Fruit fly (Drosophila melanogaster): ENCODE data around the gene Cad74A.

The Cad74A gene

DNA sequence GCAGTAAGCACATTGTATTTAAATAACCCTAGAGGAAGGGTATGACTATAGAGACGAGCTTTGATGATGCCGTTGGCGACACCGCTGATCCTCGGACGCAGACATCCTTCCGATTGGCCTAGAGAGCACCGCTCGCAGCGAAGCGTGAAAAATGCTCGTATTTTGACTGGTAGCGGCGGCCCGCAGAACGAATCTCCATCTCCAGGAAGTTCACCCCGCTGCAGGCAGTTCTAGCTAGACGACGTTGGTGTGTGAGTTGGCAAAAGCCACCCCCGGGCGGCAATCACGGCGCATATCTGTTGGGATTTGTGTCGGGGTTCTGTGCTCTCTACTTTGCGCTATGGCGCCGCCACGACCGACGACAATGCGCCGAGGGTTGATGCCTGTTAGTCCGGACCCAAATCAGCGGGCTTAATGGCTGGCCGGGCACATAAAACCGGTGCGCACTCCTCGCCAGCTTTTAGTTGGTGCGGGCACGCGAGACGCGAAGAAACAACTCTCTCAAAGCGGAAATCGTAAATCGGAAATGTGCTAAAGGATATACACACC lies 20.0 kb downstream of the Cad74A start, which contains the start of gene tap:
TSS of gene tap (plus strand) at position 458 of the 549 bp plus-strand sequence.
- TF ChIP-seq CG7045 (GFP tag; optimal IDR thresholded peaks at IDR 0.05) (no peak), Clk (GFP tag; optimal IDR thresholded peaks at IDR 0.05) (no peak), cnc (optimal IDR thresholded peaks at IDR 0.05) (no peak), bab1 (GFP tag; optimal IDR thresholded peaks at IDR 0.05) (no peak), Crg-1 (GFP tag; optimal IDR thresholded peaks at IDR 0.05) (no peak), CG14711 (tag; optimal IDR thresholded peaks at IDR 0.05) (no peak), CG33017 (tag; optimal IDR thresholded peaks at IDR 0.05) (no peak), Hr96 (GFP tag; optimal IDR thresholded peaks at IDR 0.05) (no peak), tj (GFP tag; optimal IDR thresholded peaks at IDR 0.05) (no peak), CG5204 (GFP tag; optimal IDR thresholded peaks at IDR 0.05) (no peak), kay (GFP tag; ENCODE audit: borderline replicate concordance) (no peak), CG12768 (GFP tag; optimal IDR thresholded peaks at IDR 0.05) (no peak), pad (GFP tag; optimal IDR thresholded peaks at IDR 0.05) (no peak)

DNA sequence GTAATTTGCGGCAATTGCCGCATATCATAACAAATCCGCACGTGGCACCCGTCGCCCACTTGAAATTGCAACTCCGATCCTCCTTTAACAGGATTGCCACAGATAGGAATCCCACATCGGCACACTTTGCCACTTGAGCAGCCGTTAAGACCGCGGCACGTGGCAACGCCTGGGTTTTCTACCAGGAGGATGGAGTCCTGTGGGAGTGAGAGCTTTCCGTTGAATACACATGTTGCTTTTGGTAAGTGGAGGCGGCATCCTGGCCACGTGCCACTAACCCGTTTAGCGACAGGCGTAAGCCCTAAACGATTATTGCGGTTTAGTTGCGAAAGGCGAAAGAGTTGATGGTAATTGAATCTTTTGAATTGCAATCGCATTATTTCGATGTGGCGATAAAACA lies 20.8 kb downstream of the Cad74A start:
- no peak for TF ChIP-seq Mnt (GFP tag; optimal IDR thresholded peaks at IDR 0.05)
- no peak for TF ChIP-seq pad (GFP tag; optimal IDR thresholded peaks at IDR 0.05)
- no peak for TF ChIP-seq CG1620 (GFP tag; optimal IDR thresholded peaks at IDR 0.05)
- TF ChIP-seq toe (GFP tag; optimal IDR thresholded peaks at IDR 0.05): no peak
- TF ChIP-seq CG7045 (GFP tag; optimal IDR thresholded peaks at IDR 0.05): no peak
- TF ChIP-seq cnc (optimal IDR thresholded peaks at IDR 0.05): no peak

DNA sequence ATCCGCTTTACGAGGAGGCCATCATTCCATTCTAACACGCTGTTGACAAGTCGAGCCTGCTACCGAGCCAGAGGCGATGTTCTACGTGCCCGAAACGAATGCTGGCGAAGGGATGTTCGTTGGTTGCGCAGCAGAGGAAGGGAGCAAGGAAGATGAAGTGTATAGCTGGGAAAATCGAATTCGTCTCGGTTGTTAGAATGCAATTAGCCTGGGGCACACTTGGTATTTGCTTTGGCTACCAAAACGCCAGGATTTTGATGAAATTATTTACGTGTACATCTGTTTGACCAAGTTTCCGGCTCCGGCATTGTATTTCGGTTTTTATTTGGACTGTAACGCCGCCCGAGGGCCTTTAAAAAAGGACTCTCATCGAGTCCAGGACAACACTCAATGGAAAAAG lies 21.9 kb downstream of the Cad74A start:
- TF ChIP-seq cic (GFP tag; optimal IDR thresholded peaks at IDR 0.05): no peak
- no peak for TF ChIP-seq CG33017 (tag; optimal IDR thresholded peaks at IDR 0.05)
- no peak for TF ChIP-seq ovo (GFP tag; optimal IDR thresholded peaks at IDR 0.05)
- TF ChIP-seq CG14711 (tag; optimal IDR thresholded peaks at IDR 0.05): no peak
- TF ChIP-seq toe (GFP tag; optimal IDR thresholded peaks at IDR 0.05): no peak
- no peak for TF ChIP-seq Clk (GFP tag; optimal IDR thresholded peaks at IDR 0.05)
- TF ChIP-seq CG7101 (tag; optimal IDR thresholded peaks at IDR 0.05): no peak
- no peak for TF ChIP-seq Crg-1 (GFP tag; optimal IDR thresholded peaks at IDR 0.05)
- no peak for TF ChIP-seq CG5204 (GFP tag; optimal IDR thresholded peaks at IDR 0.05)
- TF ChIP-seq cnc (optimal IDR thresholded peaks at IDR 0.05): no peak
- no peak for TF ChIP-seq kay (GFP tag; ENCODE audit: borderline replicate concordance)

DNA sequence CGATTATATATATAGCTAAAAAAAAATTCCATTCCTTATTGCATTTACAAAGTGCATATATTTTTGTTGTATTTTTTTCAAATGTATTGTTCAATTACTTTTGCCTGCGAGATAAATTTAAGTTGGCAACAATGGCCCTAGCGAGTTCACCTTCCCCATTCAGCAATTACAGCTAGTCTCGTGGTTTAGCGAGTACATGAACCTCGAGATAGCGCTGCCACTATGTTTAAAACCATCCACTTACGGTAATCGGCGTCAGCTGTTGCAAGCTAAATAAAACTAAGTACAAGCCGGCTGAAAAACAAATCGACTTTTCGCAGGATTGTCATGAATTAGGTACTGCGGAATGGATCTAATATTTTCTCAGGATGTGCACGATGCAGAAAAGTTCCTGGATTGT lies 26.5 kb downstream of the Cad74A start:
- no peak for TF ChIP-seq CG12768 (GFP tag; optimal IDR thresholded peaks at IDR 0.05)
- peak; percentile 90 for TF ChIP-seq pad (GFP tag; optimal IDR thresholded peaks at IDR 0.05)
- TF ChIP-seq ovo (GFP tag; optimal IDR thresholded peaks at IDR 0.05): peak; percentile 70
- TF ChIP-seq bab1 (GFP tag; optimal IDR thresholded peaks at IDR 0.05): peak; percentile 34
- TF ChIP-seq CG1620 (GFP tag; optimal IDR thresholded peaks at IDR 0.05): no peak
- peak; percentile 46 for TF ChIP-seq Mnt (GFP tag; optimal IDR thresholded peaks at IDR 0.05)
- peak; percentile 69 for TF ChIP-seq toe (GFP tag; optimal IDR thresholded peaks at IDR 0.05)

DNA sequence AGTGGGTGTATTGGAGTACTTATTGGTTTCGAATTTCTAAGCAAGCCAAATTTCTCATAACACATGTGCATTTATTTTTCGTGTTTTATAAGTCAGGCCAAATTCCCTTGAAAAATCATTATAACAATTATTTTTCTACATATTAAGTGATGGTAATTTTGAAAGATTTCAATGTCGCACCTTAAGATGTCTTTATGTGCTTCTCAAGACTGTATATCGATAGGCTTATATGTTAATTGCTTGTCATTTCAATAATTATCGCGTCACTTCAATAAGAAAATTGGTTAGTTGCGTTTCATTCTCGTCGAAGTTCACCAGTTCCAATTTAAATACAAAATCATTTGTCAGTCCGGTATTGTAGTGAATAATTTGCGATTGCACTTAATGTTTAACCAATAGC lies 27.8 kb downstream of the Cad74A start, which contains the start of gene CG7692:
TSS of gene CG7692 (plus strand) at position 301 of the 400 bp plus-strand sequence.
- TF ChIP-seq CG7101 (tag; optimal IDR thresholded peaks at IDR 0.05) (no peak), CG11617 (GFP tag; optimal IDR thresholded peaks at IDR 0.05) (no peak), cic (GFP tag; optimal IDR thresholded peaks at IDR 0.05) (no peak), Crg-1 (GFP tag; optimal IDR thresholded peaks at IDR 0.05) (no peak), Hr96 (GFP tag; optimal IDR thresholded peaks at IDR 0.05) (no peak), cnc (optimal IDR thresholded peaks at IDR 0.05) (no peak), CG14711 (tag; optimal IDR thresholded peaks at IDR 0.05) (no peak), CG7045 (GFP tag; optimal IDR thresholded peaks at IDR 0.05) (no peak), pad (GFP tag; optimal IDR thresholded peaks at IDR 0.05) (no peak), Clk (GFP tag; optimal IDR thresholded peaks at IDR 0.05) (no peak), CG5204 (GFP tag; optimal IDR thresholded peaks at IDR 0.05) (no peak), bab1 (GFP tag; optimal IDR thresholded peaks at IDR 0.05) (no peak), CG12768 (GFP tag; optimal IDR thresholded peaks at IDR 0.05) (no peak), kay (GFP tag; ENCODE audit: borderline replicate concordance) (no peak), Mnt (GFP tag; optimal IDR thresholded peaks at IDR 0.05) (no peak), CG33017 (tag; optimal IDR thresholded peaks at IDR 0.05) (no peak), ovo (GFP tag; optimal IDR thresholded peaks at IDR 0.05) (no peak), toe (GFP tag; optimal IDR thresholded peaks at IDR 0.05) (no peak), tj (GFP tag; optimal IDR thresholded peaks at IDR 0.05) (no peak), CG1620 (GFP tag; optimal IDR thresholded peaks at IDR 0.05) (no peak)

DNA sequence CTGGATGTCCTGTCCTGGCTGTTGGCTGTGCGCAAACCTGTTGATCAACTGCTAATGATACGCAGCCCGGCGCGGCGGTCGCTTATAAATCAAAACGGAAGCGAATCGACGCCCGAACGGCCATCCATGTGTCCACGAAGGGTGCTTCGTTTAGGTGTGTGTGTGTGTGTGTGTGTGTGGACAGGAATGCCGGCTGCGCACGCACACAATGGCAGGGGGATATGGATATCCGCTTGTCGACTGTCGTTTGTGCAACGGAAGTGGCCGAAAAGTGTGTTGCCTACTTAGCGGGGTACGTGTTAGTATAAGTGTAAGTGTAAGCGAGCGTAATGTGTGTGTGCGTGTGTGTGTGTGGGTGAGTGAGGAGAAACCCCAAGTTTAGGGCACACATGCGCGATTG lies 29.7 kb downstream of the Cad74A start, which contains the start of gene Mip:
TSS of gene Mip (minus strand) at position 63 of the 400 bp plus-strand sequence.
- TF ChIP-seq cic (GFP tag; optimal IDR thresholded peaks at IDR 0.05) (no peak), Mnt (GFP tag; optimal IDR thresholded peaks at IDR 0.05) (no peak), CG11617 (GFP tag; optimal IDR thresholded peaks at IDR 0.05) (no peak)

DNA sequence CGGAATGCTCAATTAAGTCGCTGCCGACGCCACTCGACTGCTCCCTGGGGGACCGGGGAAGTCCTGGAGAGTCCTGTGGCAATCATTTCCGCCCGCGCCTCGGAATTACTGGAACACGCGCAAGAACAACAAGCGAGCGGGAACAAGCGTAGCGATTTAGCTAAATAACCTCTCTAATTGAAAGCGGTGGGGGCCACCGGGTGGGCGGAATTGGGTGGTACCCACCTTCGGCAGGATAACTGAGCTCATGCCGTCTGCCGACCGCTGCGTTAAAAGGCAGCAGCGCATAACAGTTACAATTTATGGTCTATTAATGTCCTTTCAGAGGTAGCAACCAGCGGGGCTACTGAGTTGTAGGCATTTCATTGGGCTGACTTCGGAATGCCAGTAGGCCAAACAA lies 32.9 kb downstream of the Cad74A start:
- TF ChIP-seq CG7101 (tag; optimal IDR thresholded peaks at IDR 0.05): no peak
- no peak for TF ChIP-seq CG11617 (GFP tag; optimal IDR thresholded peaks at IDR 0.05)
- no peak for TF ChIP-seq CG12768 (GFP tag; optimal IDR thresholded peaks at IDR 0.05)
- TF ChIP-seq tj (GFP tag; optimal IDR thresholded peaks at IDR 0.05): no peak
- TF ChIP-seq CG14711 (tag; optimal IDR thresholded peaks at IDR 0.05): no peak
- no peak for TF ChIP-seq CG7045 (GFP tag; optimal IDR thresholded peaks at IDR 0.05)
- TF ChIP-seq Mnt (GFP tag; optimal IDR thresholded peaks at IDR 0.05): no peak
- TF ChIP-seq Hr96 (GFP tag; optimal IDR thresholded peaks at IDR 0.05): no peak
- TF ChIP-seq Clk (GFP tag; optimal IDR thresholded peaks at IDR 0.05): no peak
- TF ChIP-seq CG33017 (tag; optimal IDR thresholded peaks at IDR 0.05): no peak
- TF ChIP-seq cic (GFP tag; optimal IDR thresholded peaks at IDR 0.05): no peak
- no peak for TF ChIP-seq CG1620 (GFP tag; optimal IDR thresholded peaks at IDR 0.05)
- TF ChIP-seq cnc (optimal IDR thresholded peaks at IDR 0.05): no peak
- no peak for TF ChIP-seq toe (GFP tag; optimal IDR thresholded peaks at IDR 0.05)
- no peak for TF ChIP-seq ovo (GFP tag; optimal IDR thresholded peaks at IDR 0.05)
- no peak for TF ChIP-seq kay (GFP tag; ENCODE audit: borderline replicate concordance)
- no peak for TF ChIP-seq bab1 (GFP tag; optimal IDR thresholded peaks at IDR 0.05)
- TF ChIP-seq Crg-1 (GFP tag; optimal IDR thresholded peaks at IDR 0.05): no peak
- TF ChIP-seq pad (GFP tag; optimal IDR thresholded peaks at IDR 0.05): no peak

All from whole organism, adult.